Worm (Caenorhabditis elegans): Measurements from ENCODE around the gene clec-205.

ce11 chrV:1718232-1718631, 42.5 kb upstream of the clec-205 start:
- TF ChIP-seq tbx-7 (tag; optimal IDR thresholded peaks at IDR 0.05): no peak
- TF ChIP-seq unc-3 (GFP tag; conservative IDR thresholded peaks at IDR 0.05): no peak
- no peak for TF ChIP-seq unc-3 (tag; optimal IDR thresholded peaks at IDR 0.05)
- TF ChIP-seq fkh-10 (GFP tag; optimal IDR thresholded peaks at IDR 0.05): no peak
- TF ChIP-seq ama-1 (optimal IDR thresholded peaks at IDR 0.05): no peak
- no peak for TF ChIP-seq Y22D7AL.16 (tag; optimal IDR thresholded peaks at IDR 0.05)
- no peak for TF ChIP-seq K02D7.2 (tag; optimal IDR thresholded peaks at IDR 0.05)
- TF ChIP-seq ceh-45 (GFP tag; IDR thresholded peaks at IDR 0.05): no peak
- TF ChIP-seq elt-2 (tag; optimal IDR thresholded peaks at IDR 0.05): no peak
